Fruit fly (Drosophila melanogaster): Measurements from ENCODE around the gene Prosbeta5R2.

Gene Prosbeta5R2

dm6 chr2L:17963071-17963567 is 27.1 kb upstream of the Prosbeta5R2 start, which contains the start of gene CG5674 (continued):
- TF ChIP-seq BEAF-32 (GFP tag; optimal IDR thresholded peaks at IDR 0.05) (peak; percentile 91), nau (GFP tag; optimal IDR thresholded peaks at IDR 0.05) (no peak), Hey (tag; optimal IDR thresholded peaks at IDR 0.05) (no peak), Optix (GFP tag; IDR thresholded peaks at IDR 0.05) (no peak), Myb (GFP tag; optimal IDR thresholded peaks at IDR 0.05) (no peak), CG10147 (GFP tag; optimal IDR thresholded peaks at IDR 0.05) (no peak), cato (GFP tag; optimal IDR thresholded peaks at IDR 0.05; ENCODE audit: borderline replicate concordance) (no peak), bab2 (GFP tag; optimal IDR thresholded peaks at IDR 0.05) (peak; percentile 23), Ravus (GFP tag; IDR thresholded peaks at IDR 0.05) (no peak), NFAT (GFP tag; IDR thresholded peaks at IDR 0.05) (no peak; the same call in 1 of the 2 replicates), CG3163 (GFP tag; optimal IDR thresholded peaks at IDR 0.05) (peak; percentile 58), ac (GFP tag; optimal IDR thresholded peaks at IDR 0.05) (no peak), B-H1 (GFP tag; IDR thresholded peaks at IDR 0.05) (no peak), zen2 (GFP tag; IDR thresholded peaks at IDR 0.05; ENCODE audit: partially characterized antibody) (peak; percentile 80), CG18619 (GFP tag; optimal IDR thresholded peaks at IDR 0.05) (peak; percentile 23), ATbp (GFP tag; optimal IDR thresholded peaks at IDR 0.05) (no peak), Bgb (GFP tag; IDR thresholded peaks at IDR 0.05; ENCODE audit: partially characterized antibody) (peak; percentile 93), Atf-2 (GFP tag; optimal IDR thresholded peaks at IDR 0.05) (peak; percentile 24), ems (GFP tag; optimal IDR thresholded peaks at IDR 0.05) (peak; percentile 10), CG15601 (tag; optimal IDR thresholded peaks at IDR 0.05) (no peak), sim (GFP tag; IDR thresholded peaks at IDR 0.05) (no peak), dimm (GFP tag; IDR thresholded peaks at IDR 0.05) (no peak), Mad (GFP tag; optimal IDR thresholded peaks at IDR 0.05) (peak; percentile 49), lov (optimal IDR thresholded peaks at IDR 0.05) (no peak), lov (GFP tag; IDR thresholded peaks at IDR 0.05) (no peak), CG17802 (tag; optimal IDR thresholded peaks at IDR 0.05) (no peak), gfzf (GFP tag; optimal IDR thresholded peaks at IDR 0.05) (peak; percentile 56), CG4730 (GFP tag; IDR thresholded peaks at IDR 0.05) (peak; percentile 50), CG12155 (GFP tag; optimal IDR thresholded peaks at IDR 0.05) (peak; percentile 80), psq (GFP tag; optimal IDR thresholded peaks at IDR 0.05) (peak; percentile 19), dmrt99B (tag; optimal IDR thresholded peaks at IDR 0.05) (no peak), Dek (tag; optimal IDR thresholded peaks at IDR 0.05) (no peak), pho (GFP tag; optimal IDR thresholded peaks at IDR 0.05) (peak; percentile 68), slp2 (GFP tag; optimal IDR thresholded peaks at IDR 0.05) (no peak), pum (GFP tag; optimal IDR thresholded peaks at IDR 0.05) (peak; percentile 48), vvl (GFP tag; IDR thresholded peaks at IDR 0.05) (peak; percentile 77; the same call in 1 of the 2 replicates), CG34224 (GFP tag; IDR thresholded peaks at IDR 0.05; ENCODE audit: partially characterized antibody) (peak; percentile 80), Atf3 (GFP tag; optimal IDR thresholded peaks at IDR 0.05) (peak; percentile 35), sens-2 (GFP tag; IDR thresholded peaks at IDR 0.05) (no peak), ERR (GFP tag; optimal IDR thresholded peaks at IDR 0.05) (peak; percentile 43), CG2875 (GFP tag; optimal IDR thresholded peaks at IDR 0.05) (peak; percentile 5), yki (optimal IDR thresholded peaks at IDR 0.05) (peak; percentile 26), Dref (GFP tag; IDR thresholded peaks at IDR 0.05) (peak; percentile 99), ssp (GFP tag; IDR thresholded peaks at IDR 0.05) (no peak), Fer2 (tag; optimal IDR thresholded peaks at IDR 0.05) (no peak), chm (GFP tag; IDR thresholded peaks at IDR 0.05) (0 out of 2 replicates have a peak, but pooled peaks have one; percentile 18), CG7987 (GFP tag; optimal IDR thresholded peaks at IDR 0.05) (no peak), CG9932 (GFP tag; IDR thresholded peaks at IDR 0.05) (peak; percentile 73), zen (tag; optimal IDR thresholded peaks at IDR 0.05) (peak; percentile 31), knrl (GFP tag; IDR thresholded peaks at IDR 0.05; ENCODE audit: partially characterized antibody) (peak; percentile 90), caup (GFP tag; optimal IDR thresholded peaks at IDR 0.05; ENCODE audit: severe bottlenecking) (peak; percentile 50)
